Worm (Caenorhabditis elegans) whole organism, dauer: ENCODE data around the gene famh-161.

Experiments used
- unc-62 ChIP-seq: sonication (generic microtip); optimal IDR thresholded peaks from 2 replicates; lab custom pipeline; 2017; ENCODE audit warnings: missing biosample characterization, missing genetic modification reagents, missing genetic modification characterization

Gene famh-161

ce11 chrV:20497537-20497936, 36.4 kb downstream of the famh-161 start:
- TF ChIP-seq unc-62 (GFP tag; lab: Kevin White, UChicago): no peak

ce11 chrV:20493271-20494231, 40.4 kb downstream of the famh-161 start, which contains the start of gene B0250.5:
B0250.5 (plus strand) TSS chrV:20493924.
- no peak for TF ChIP-seq unc-62 (GFP tag; lab: Kevin White, UChicago)

- no peak for TF ChIP-seq unc-62 (GFP tag; lab: Kevin White, UChicago)
Measured at ce11 chrV:20492385-20492784, 41.6 kb downstream of the famh-161 start, which contains the start of gene srbc-79. srbc-79 (minus strand) TSS chrV:20492485.

ce11 chrV:20489102-20489501, 44.9 kb downstream of the famh-161 start, which contains the start of gene srbc-78:
srbc-78 (minus strand) TSS chrV:20489202.
- no peak for TF ChIP-seq unc-62 (GFP tag; lab: Kevin White, UChicago)

ce11 chrV:20486549-20486948, 47.4 kb downstream of the famh-161 start:
- TF ChIP-seq unc-62 (GFP tag; lab: Kevin White, UChicago): no peak

ce11 chrV:20485285-20485684, 48.7 kb downstream of the famh-161 start, which contains the start of gene dhcr-7:
dhcr-7 (minus strand) TSS chrV:20485385.
- TF ChIP-seq unc-62 (GFP tag; lab: Kevin White, UChicago): no peak

ce11 chrV:20480790-20481189, 53.2 kb downstream of the famh-161 start:
- no peak for TF ChIP-seq unc-62 (GFP tag; lab: Kevin White, UChicago)
